Worm (Caenorhabditis elegans) whole organism, young adult: Measurements from ENCODE around the gene arrd-10.
A peak's percentile ranks its signal among the peaks of the same experiment; 100 is the strongest.

ENCODE experiments used
- B0035.1 ChIP-seq: sonication (generic microtip); optimal IDR thresholded peaks from 2 replicates; lab custom pipeline; 2016; ENCODE audit warnings: missing genetic modification characterization, mild to moderate bottlenecking, missing compliant biosample characterization, missing genotype, missing genetic modification reagents
- F10E7.11 ChIP-seq: sonication (generic microtip); optimal IDR thresholded peaks from 2 replicates; lab custom pipeline; 2017; ENCODE audit warnings: mild to moderate bottlenecking, missing genetic modification characterization, moderate library complexity, missing compliant biosample characterization
- F22D6.2 ChIP-seq: sonication (generic microtip); optimal IDR thresholded peaks from 2 replicates; lab custom pipeline; 2016; ENCODE audit warnings: mild to moderate bottlenecking, missing genetic modification characterization, missing compliant biosample characterization
- F33H1.4 ChIP-seq: fragments of 200-800 bp; sonication (Bioruptor generic); IDR thresholded peaks from 2 replicates; pipeline ENCODE4 v1.3.6; 2022; ENCODE audit warnings: missing genetic modification reagents, missing genetic modification characterization, missing compliant biosample characterization
- F37B4.10 ChIP-seq: fragments of 200-800 bp; sonication (Bioruptor generic); IDR thresholded peaks from 2 replicates; pipeline ENCODE4 v1.3.6; 2022; ENCODE audit warnings: missing genetic modification characterization, missing compliant biosample characterization
- Y53F4B.3 ChIP-seq: fragments of 200-800 bp; sonication (Bioruptor generic); IDR thresholded peaks from 2 replicates; pipeline ENCODE4 v1.3.6; 2022; ENCODE audit warnings: missing genetic modification reagents, missing genetic modification characterization, missing compliant biosample characterization
- Y53G8AR.9 ChIP-seq: fragments of 200-800 bp; sonication (Bioruptor generic); conservative IDR thresholded peaks from 2 replicates; pipeline ENCODE4 v1.3.6; 2022; ENCODE audit warnings: missing genetic modification reagents, missing genetic modification characterization, missing compliant biosample characterization
- Y67H2A.10 ChIP-seq: fragments of 200-800 bp; sonication (Bioruptor generic); conservative IDR thresholded peaks from 2 replicates; pipeline ENCODE4 v1.3.6; 2022; ENCODE audit warnings: missing genetic modification reagents, missing genetic modification characterization, missing compliant biosample characterization
- Y79H2A.3 ChIP-seq: fragments of 200-800 bp; sonication (Bioruptor generic); conservative IDR thresholded peaks from 2 replicates; pipeline ENCODE4 v1.3.6; 2022; ENCODE audit warnings: missing genetic modification reagents, missing genetic modification characterization, missing compliant biosample characterization
- Y95B8A.8 ChIP-seq: fragments of 200-800 bp; sonication (Bioruptor generic); IDR thresholded peaks from 2 replicates; pipeline ENCODE4 v1.3.6; 2022; ENCODE audit warnings: missing genetic modification reagents, missing genetic modification characterization, missing compliant biosample characterization
- ama-1 ChIP-seq, 3 experiments: fragments of 150-350 bp in 1 of 3; sonication (generic microtip) in 2 of 3; optimal IDR thresholded peaks; 2 replicates each; lab custom pipeline; 2014 to 2018; ENCODE audit warnings: missing biosample characterization in 2 of 3, missing genetic modification characterization in 2 of 3, missing genetic modification reagents in 2 of 3
- aptf-2 ChIP-seq: fragments of 200-800 bp; sonication (Bioruptor generic); conservative IDR thresholded peaks from 2 replicates; pipeline ENCODE4 v1.3.6; 2022; ENCODE audit warnings: missing genetic modification reagents, missing genetic modification characterization, missing compliant biosample characterization
- attf-5 ChIP-seq: fragments of 200-800 bp; sonication (Bioruptor generic); optimal IDR thresholded peaks from 2 replicates; lab custom pipeline; 2018; ENCODE audit warnings: mild to moderate bottlenecking, missing genetic modification characterization, missing compliant biosample characterization
- attf-6 ChIP-seq: fragments of 200-800 bp; sonication (Bioruptor generic); IDR thresholded peaks from 2 replicates; pipeline ENCODE4 v1.3.6; 2022; ENCODE audit warnings: missing genetic modification reagents, missing genetic modification characterization, missing compliant biosample characterization
- bed-2 ChIP-seq: fragments of 200-800 bp; sonication (Bioruptor generic); IDR thresholded peaks from 2 replicates; pipeline ENCODE4 v1.3.6; 2022; ENCODE audit warnings: missing genetic modification reagents, missing genetic modification characterization, missing compliant biosample characterization
- ccch-3 ChIP-seq: fragments of 200-800 bp; sonication (Bioruptor generic); optimal IDR thresholded peaks from 2 replicates; lab custom pipeline; 2018; ENCODE audit warnings: mild to moderate bottlenecking, missing genetic modification characterization, missing compliant biosample characterization
- cebp-2 ChIP-seq: fragments of 200-800 bp; sonication (Bioruptor generic); IDR thresholded peaks from 2 replicates; pipeline ENCODE4 v1.3.6; 2022; ENCODE audit warnings: missing genetic modification characterization, missing compliant biosample characterization
- ceh-100 ChIP-seq: fragments of 200-800 bp; sonication (Bioruptor generic); IDR thresholded peaks from 2 replicates; pipeline ENCODE4 v1.3.6; 2022; ENCODE audit warnings: missing genetic modification reagents, missing genetic modification characterization, missing compliant biosample characterization
- ceh-40 ChIP-seq: fragments of 200-800 bp; sonication (Bioruptor generic); IDR thresholded peaks from 2 replicates; pipeline ENCODE4 v1.3.6; 2022; ENCODE audit warnings: missing genetic modification characterization, missing compliant biosample characterization
- chd-7 ChIP-seq: sonication (generic microtip); optimal IDR thresholded peaks from 2 replicates; lab custom pipeline; 2016; ENCODE audit warnings: mild to moderate bottlenecking, missing genetic modification characterization, moderate library complexity, missing compliant biosample characterization
- die-1 ChIP-seq: sonication (generic microtip); optimal IDR thresholded peaks from 2 replicates; lab custom pipeline; 2016; ENCODE audit warnings: missing genotype, mild to moderate bottlenecking, missing genetic modification characterization, missing compliant biosample characterization
- dpl-1 ChIP-seq: fragments of 150-350 bp; optimal IDR thresholded peaks from 2 replicates; lab custom pipeline; 2014; ENCODE audit warnings: missing biosample characterization, missing genetic modification reagents, missing genetic modification characterization
- efl-1 ChIP-seq: fragments of 150-350 bp; optimal IDR thresholded peaks from 2 replicates; lab custom pipeline; 2014; ENCODE audit warnings: missing biosample characterization, missing genetic modification reagents, missing genetic modification characterization
- egl-44 ChIP-seq: fragments of 200-800 bp; sonication (Bioruptor generic); IDR thresholded peaks from 2 replicates; pipeline ENCODE4 v1.3.6; 2022; ENCODE audit warnings: missing genetic modification reagents, missing genetic modification characterization, missing compliant biosample characterization
- ekl-4 ChIP-seq: fragments of 200-800 bp; sonication (Bioruptor generic); IDR thresholded peaks from 2 replicates; pipeline ENCODE4 v1.3.6; 2022; ENCODE audit warnings: missing genetic modification reagents, missing genetic modification characterization, missing compliant biosample characterization
- gei-17 ChIP-seq: fragments of 200-800 bp; sonication (Bioruptor generic); optimal IDR thresholded peaks from 2 replicates; lab custom pipeline; 2018; ENCODE audit warnings: mild to moderate bottlenecking, missing genetic modification characterization, missing compliant biosample characterization
- him-1 ChIP-seq: sonication (generic microtip); optimal IDR thresholded peaks from 2 replicates; lab custom pipeline; 2016; ENCODE audit warnings: missing genotype, missing genetic modification reagents, missing genetic modification characterization, missing compliant biosample characterization
- hlh-12 ChIP-seq: sonication (generic microtip); optimal IDR thresholded peaks from 2 replicates; lab custom pipeline; 2016; ENCODE audit warnings: missing genetic modification characterization, missing compliant biosample characterization
- hmg-20 ChIP-seq: fragments of 200-800 bp; sonication (Bioruptor generic); IDR thresholded peaks from 2 replicates; pipeline ENCODE4 v1.3.6; 2022; ENCODE audit warnings: missing genetic modification reagents, missing genetic modification characterization, missing compliant biosample characterization
- let-526 ChIP-seq: fragments of 200-800 bp; sonication (Bioruptor generic); IDR thresholded peaks from 2 replicates; pipeline ENCODE4 v1.3.6; 2022; ENCODE audit warnings: missing genetic modification reagents, missing genetic modification characterization, missing compliant biosample characterization
- let-607 ChIP-seq, 2 experiments: fragments of 200-800 bp in 1 of 2; sonication (Bioruptor generic) in 1 of 2; sonication (generic microtip) in 1 of 2; optimal IDR thresholded peaks; 2 replicates each; lab custom pipeline; 2016 to 2018; ENCODE audit warnings: mild to moderate bottlenecking in 2 of 2, missing compliant biosample characterization in 2 of 2, missing genetic modification characterization in 2 of 2, moderate library complexity in 2 of 2, missing genotype in 1 of 2
- lsl-1 ChIP-seq: fragments of 200-800 bp; sonication (Bioruptor generic); optimal IDR thresholded peaks from 2 replicates; lab custom pipeline; 2018; ENCODE audit warnings: mild to moderate bottlenecking, missing genetic modification characterization, moderate library complexity, missing compliant biosample characterization
- lsy-27 ChIP-seq: sonication (generic microtip); optimal IDR thresholded peaks from 2 replicates; lab custom pipeline; 2017; ENCODE audit warnings: missing genetic modification characterization, mild to moderate bottlenecking, missing compliant biosample characterization, antibody characterized with exemption, missing genotype, borderline replicate concordance; ENCODE audit not compliant: insufficient read depth
- madf-8 ChIP-seq: fragments of 200-800 bp; sonication (Bioruptor generic); conservative IDR thresholded peaks from 2 replicates; pipeline ENCODE4 v1.3.6; 2022; ENCODE audit warnings: missing genetic modification reagents, missing genetic modification characterization, missing compliant biosample characterization
- mel-28 ChIP-seq: sonication (generic microtip); optimal IDR thresholded peaks from 2 replicates; lab custom pipeline; 2016; ENCODE audit warnings: borderline replicate concordance, mild to moderate bottlenecking, missing genetic modification characterization, missing compliant biosample characterization
- nfya-2 ChIP-seq: fragments of 200-800 bp; sonication (Bioruptor generic); IDR thresholded peaks from 2 replicates; pipeline ENCODE4 v1.3.6; 2022; ENCODE audit warnings: missing genetic modification reagents, missing genetic modification characterization, missing compliant biosample characterization
- nfyb-1 ChIP-seq: fragments of 200-800 bp; sonication (Bioruptor generic); IDR thresholded peaks from 2 replicates; pipeline ENCODE4 v1.3.6; 2022; ENCODE audit warnings: missing genetic modification reagents, missing genetic modification characterization, missing compliant biosample characterization
- pbrm-1 ChIP-seq: fragments of 200-800 bp; sonication (Bioruptor generic); IDR thresholded peaks from 2 replicates; pipeline ENCODE4 v1.3.6; 2022; ENCODE audit warnings: missing genetic modification reagents, missing genetic modification characterization, missing compliant biosample characterization
- rcor-1 ChIP-seq: fragments of 200-800 bp; sonication (Bioruptor generic); IDR thresholded peaks from 2 replicates; pipeline ENCODE4 v1.3.6; 2022; ENCODE audit warnings: missing genetic modification reagents, missing genetic modification characterization, missing compliant biosample characterization
- rec-8 ChIP-seq, 2 experiments: sonication (generic microtip); optimal IDR thresholded peaks; 2 replicates each; lab custom pipeline; 2016; ENCODE audit warnings: mild to moderate bottlenecking in 2 of 2, missing genetic modification characterization in 2 of 2, missing genetic modification reagents in 2 of 2, missing genotype in 2 of 2, missing biosample characterization in 1 of 2, missing compliant biosample characterization in 1 of 2, moderate library complexity in 1 of 2
- snpc-4 ChIP-seq, 5 experiments: fragments of 150-350 bp in 1 of 5; sonication (generic microtip) in 4 of 5; optimal IDR thresholded peaks; 2 replicates each; lab custom pipeline; 2014 to 2018; ENCODE audit warnings: missing genetic modification characterization in 5 of 5, missing biosample characterization in 3 of 5, antibody characterized with exemption in 2 of 5, mild to moderate bottlenecking in 2 of 5, missing compliant biosample characterization in 2 of 5, missing genotype in 2 of 5, moderate library complexity in 2 of 5, missing genetic modification reagents in 1 of 5
- sptf-2 ChIP-seq: fragments of 200-800 bp; sonication (Bioruptor generic); optimal IDR thresholded peaks from 2 replicates; lab custom pipeline; 2018; ENCODE audit warnings: mild to moderate bottlenecking, missing genetic modification characterization, missing compliant biosample characterization
- tlf-1 ChIP-seq: fragments of 200-800 bp; sonication (Bioruptor generic); optimal IDR thresholded peaks from 2 replicates; lab custom pipeline; 2018; ENCODE audit warnings: mild to moderate bottlenecking, missing genetic modification characterization, missing compliant biosample characterization
- unc-130 ChIP-seq: sonication (generic microtip); optimal IDR thresholded peaks from 2 replicates; lab custom pipeline; 2016; ENCODE audit warnings: missing genetic modification reagents, missing genetic modification characterization, missing compliant biosample characterization
- unc-62 ChIP-seq: fragments of 150-350 bp; optimal IDR thresholded peaks from 2 replicates; lab custom pipeline; 2014; ENCODE audit warnings: missing biosample characterization, missing genetic modification reagents, missing genetic modification characterization
- xnd-1 ChIP-seq: sonication (generic microtip); optimal IDR thresholded peaks from 2 replicates; lab custom pipeline; 2016; ENCODE audit warnings: missing genotype, missing genetic modification reagents, missing genetic modification characterization, missing compliant biosample characterization
- ztf-18 ChIP-seq: sonication (generic microtip); optimal IDR thresholded peaks from 2 replicates; lab custom pipeline; 2016; ENCODE audit warnings: missing genotype, mild to moderate bottlenecking, missing genetic modification characterization, missing compliant biosample characterization

arrd-10 gene

DNA sequence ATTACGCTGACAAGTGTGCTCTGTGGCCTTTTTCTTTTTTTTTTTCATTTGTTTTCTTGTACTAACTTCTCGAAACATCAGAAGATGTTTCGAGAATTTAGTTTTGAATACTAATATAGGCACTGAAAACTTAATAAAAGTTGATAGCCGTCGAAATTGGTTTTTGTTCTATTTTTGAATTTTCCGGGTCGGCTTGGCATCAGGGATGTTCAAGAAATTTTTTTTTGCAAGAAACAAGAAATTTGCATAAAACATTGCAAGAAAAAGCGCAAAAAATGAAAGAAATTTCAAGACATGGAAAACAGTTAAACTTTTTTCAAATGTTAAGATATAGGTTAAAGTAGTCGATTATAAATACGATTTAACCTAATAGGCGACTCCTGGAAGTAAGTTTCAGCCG, 16.7 kb upstream of the arrd-10 start (continued):
- TF ChIP-seq ekl-4 (GFP tag; lab: Robert Waterston, UW) (peak; percentile 68), Y53F4B.3 (GFP tag; lab: Robert Waterston, UW) (no peak), Y79H2A.3 (GFP tag; lab: Robert Waterston, UW) (no peak), nfyb-1 (GFP tag; lab: Robert Waterston, UW) (no peak), Y53G8AR.9 (GFP tag; lab: Robert Waterston, UW) (no peak), mel-28 (tag; lab: Kevin White, UChicago) (no peak), hmg-20 (GFP tag; lab: Robert Waterston, UW) (no peak), F33H1.4 (0 out of 2 replicates have a peak, but pooled peaks have one; percentile 29), ccch-3 (GFP tag; lab: Kevin White, UChicago) (no peak), bed-2 (GFP tag; lab: Robert Waterston, UW) (no peak), ceh-40 (GFP tag; lab: Robert Waterston, UW) (no peak), let-607 (tag; optimal IDR thresholded peaks at IDR 0.05; lab: Kevin White, UChicago) (no peak), rcor-1 (GFP tag; lab: Robert Waterston, UW) (no peak), die-1 (tag; lab: Kevin White, UChicago) (peak; percentile 6), Y95B8A.8 (no peak), unc-130 (peak; percentile 32), aptf-2 (no peak), Y67H2A.10 (GFP tag; lab: Robert Waterston, UW) (no peak), gei-17 (GFP tag; lab: Kevin White, UChicago) (no peak), B0035.1 (tag; lab: Kevin White, UChicago) (no peak), ceh-100 (0 out of 2 replicates have a peak, but pooled peaks have one; percentile 14), lsy-27 (tag; lab: Kevin White, UChicago) (no peak), attf-5 (GFP tag; lab: Kevin White, UChicago) (no peak), egl-44 (GFP tag; lab: Robert Waterston, UW) (no peak), xnd-1 (tag; lab: Kevin White, UChicago) (peak; percentile 46), lsl-1 (peak; percentile 6), F10E7.11 (no peak), let-526 (GFP tag; lab: Robert Waterston, UW) (no peak), sptf-2 (GFP tag; lab: Kevin White, UChicago) (no peak), F37B4.10 (GFP tag; lab: Robert Waterston, UW) (no peak), chd-7 (tag; lab: Kevin White, UChicago) (peak; percentile 6), tlf-1 (GFP tag; lab: Kevin White, UChicago) (no peak), nfya-2 (GFP tag; lab: Robert Waterston, UW) (0 out of 2 replicates have a peak, but pooled peaks have one; percentile 12), snpc-4 (GFP tag; optimal IDR thresholded peaks at IDR 0.05; lab: Kevin White, UChicago) (peak; percentile 6), snpc-4 (tag; optimal IDR thresholded peaks at IDR 0.05; lab: Kevin White, UChicago) (peak in 1 of 4 experiments; percentile 3), hlh-12 (no peak), dpl-1 (GFP tag; lab: Kevin White, UChicago) (no peak), attf-6 (GFP tag; lab: Robert Waterston, UW) (0 out of 2 replicates have a peak, but pooled peaks have one; percentile 63), rec-8 (tag; optimal IDR thresholded peaks at IDR 0.05; lab: Kevin White, UChicago) (peak in 1 of 2 experiments; percentile 45), ztf-18 (tag; lab: Kevin White, UChicago) (no peak), efl-1 (GFP tag; lab: Kevin White, UChicago) (no peak), pbrm-1 (GFP tag; lab: Robert Waterston, UW) (peak; percentile 36; the same call in 1 of the 2 replicates), him-1 (tag; lab: Kevin White, UChicago) (peak; percentile 46), madf-8 (GFP tag; lab: Robert Waterston, UW) (no peak), ama-1 (optimal IDR thresholded peaks at IDR 0.05; lab: Kevin White, UChicago) (no peak), ama-1 (GFP tag; optimal IDR thresholded peaks at IDR 0.05; lab: Kevin White, UChicago) (peak in 1 of 2 experiments; percentile 91), cebp-2 (GFP tag; lab: Robert Waterston, UW) (0 out of 2 replicates have a peak, but pooled peaks have one; percentile 79), F22D6.2 (no peak), unc-62 (GFP tag; lab: Kevin White, UChicago) (no peak)
